Fruit fly (Drosophila melanogaster): ENCODE results near the gene Zw10.

Zw10 gene

dm6 chrX:2647950-2648613, 44.1 kb downstream of the Zw10 start (continued):
- TF ChIP-seq ATbp (GFP tag; optimal IDR thresholded peaks at IDR 0.05) (no peak), croc (GFP tag; conservative IDR thresholded peaks at IDR 0.05) (no peak), HLH3B (GFP tag; IDR thresholded peaks at IDR 0.05) (no peak), br (optimal IDR thresholded peaks at IDR 0.05) (no peak), CG1233 (GFP tag; optimal IDR thresholded peaks at IDR 0.05) (no peak), CG7928 (GFP tag; optimal IDR thresholded peaks at IDR 0.05) (no peak), CG3281 (GFP tag; optimal IDR thresholded peaks at IDR 0.05) (no peak), Jarid2 (GFP tag; optimal IDR thresholded peaks at IDR 0.05) (no peak), HLHmδ (GFP tag; optimal IDR thresholded peaks at IDR 0.05) (no peak), Bdp1 (GFP tag; optimal IDR thresholded peaks at IDR 0.05) (no peak), CG3407 (GFP tag; optimal IDR thresholded peaks at IDR 0.05) (no peak), CG2120 (GFP tag; optimal IDR thresholded peaks at IDR 0.05) (no peak), eyg (GFP tag; optimal IDR thresholded peaks at IDR 0.05) (no peak), Hand (GFP tag; optimal IDR thresholded peaks at IDR 0.05) (no peak), CG11093 (GFP tag; IDR thresholded peaks at IDR 0.05) (no peak), Aef1 (GFP tag; IDR thresholded peaks at IDR 0.05) (no peak), Xbp1 (GFP tag; optimal IDR thresholded peaks at IDR 0.05) (no peak), GATAe (GFP tag; conservative IDR thresholded peaks at IDR 0.05) (no peak), ap (GFP tag; IDR thresholded peaks at IDR 0.05) (no peak), emc (GFP tag; optimal IDR thresholded peaks at IDR 0.05) (no peak), CG18599 (GFP tag; optimal IDR thresholded peaks at IDR 0.05) (no peak), tx (GFP tag; optimal IDR thresholded peaks at IDR 0.05) (no peak), sob (GFP tag; IDR thresholded peaks at IDR 0.05) (no peak), CG4328 (GFP tag; optimal IDR thresholded peaks at IDR 0.05) (no peak), bsh (GFP tag; optimal IDR thresholded peaks at IDR 0.05) (peak in 1 of 2 experiments; percentile 51), CG12659 (GFP tag; optimal IDR thresholded peaks at IDR 0.05) (no peak), E2f1 (GFP tag; IDR thresholded peaks at IDR 0.05) (no peak), en (GFP tag; optimal IDR thresholded peaks at IDR 0.05) (no peak), zen2 (GFP tag; IDR thresholded peaks at IDR 0.05; ENCODE audit: partially characterized antibody) (no peak), al (GFP tag; IDR thresholded peaks at IDR 0.05) (0 out of 2 replicates have a peak, but pooled peaks have one; percentile 42), CG17186 (GFP tag; optimal IDR thresholded peaks at IDR 0.05) (no peak), CG1792 (GFP tag; optimal IDR thresholded peaks at IDR 0.05) (no peak), otp (GFP tag; IDR thresholded peaks at IDR 0.05) (no peak), trh (GFP tag; optimal IDR thresholded peaks at IDR 0.05) (no peak), Med (GFP tag) (peak; percentile 62), CG7786 (GFP tag; optimal IDR thresholded peaks at IDR 0.05) (no peak), CG14014 (GFP tag; IDR thresholded peaks at IDR 0.05) (no peak), CG6689 (GFP tag; IDR thresholded peaks at IDR 0.05) (no peak), nerfin-1 (tag; optimal IDR thresholded peaks at IDR 0.05) (no peak), jumu (GFP tag; optimal IDR thresholded peaks at IDR 0.05) (no peak), Fer3 (tag; optimal IDR thresholded peaks at IDR 0.05) (no peak), Gug (GFP tag; IDR thresholded peaks at IDR 0.05) (no peak), Gsc (GFP tag; IDR thresholded peaks at IDR 0.05) (no peak), CG5245 (GFP tag; optimal IDR thresholded peaks at IDR 0.05) (no peak), inv (GFP tag; IDR thresholded peaks at IDR 0.05; ENCODE audit: partially characterized antibody) (no peak), pfk (GFP tag; optimal IDR thresholded peaks at IDR 0.05) (no peak), Lpt (GFP tag; optimal IDR thresholded peaks at IDR 0.05) (no peak), CG7987 (GFP tag; optimal IDR thresholded peaks at IDR 0.05) (no peak), ems (GFP tag; optimal IDR thresholded peaks at IDR 0.05) (no peak), CG3838 (GFP tag; optimal IDR thresholded peaks at IDR 0.05) (no peak), NFAT (GFP tag; IDR thresholded peaks at IDR 0.05) (0 out of 2 replicates have a peak, but pooled peaks have one; percentile 45)
